Fruit fly (Drosophila melanogaster) whole organism, pupa: ENCODE data around the gene CG8563.

Source experiments
- CG10348 ChIP-seq: fragments of 200-800 bp; sonication (Bioruptor generic); IDR thresholded peaks from 2 replicates; pipeline ENCODE4 v1.3.6; 2022; ENCODE audit warnings: missing biosample characterization, missing genetic modification characterization
- CG14655 ChIP-seq: fragments of 200-800 bp; sonication (Bioruptor generic); optimal IDR thresholded peaks from 3 replicates; lab custom pipeline; 2017; ENCODE audit warnings: mild to moderate bottlenecking, missing biosample characterization, missing genetic modification reagents, missing genetic modification characterization
- CG15710 ChIP-seq: fragments of 200-800 bp; sonication (Bioruptor generic); optimal IDR thresholded peaks from 2 replicates; lab custom pipeline; 2018; ENCODE audit warnings: missing biosample characterization, mild to moderate bottlenecking, missing genetic modification characterization, moderate library complexity
- CG34367 ChIP-seq: fragments of 200-800 bp; sonication (Bioruptor generic); optimal IDR thresholded peaks from 2 replicates; lab custom pipeline; 2018; ENCODE audit warnings: missing biosample characterization, mild to moderate bottlenecking, missing genetic modification characterization
- CG4496 ChIP-seq: fragments of 200-800 bp; sonication (Bioruptor generic); IDR thresholded peaks from 3 replicates; pipeline ENCODE4 v1.3.6; 2022; ENCODE audit warnings: missing biosample characterization, missing genetic modification characterization
- CG8301 ChIP-seq: fragments of 200-800 bp; sonication (Bioruptor generic); optimal IDR thresholded peaks from 2 replicates; lab custom pipeline; 2018; ENCODE audit warnings: missing biosample characterization, mild to moderate bottlenecking, missing genetic modification characterization
- Pif1A ChIP-seq: fragments of 200-800 bp; sonication (Bioruptor generic); optimal IDR thresholded peaks from 3 replicates; lab custom pipeline; 2016; ENCODE audit warnings: missing biosample characterization, missing genetic modification characterization

- TF ChIP-seq CG15710 (tag; lab: Kevin White, UChicago) (no peak), CG4496 (GFP tag; lab: Robert Waterston, UW) (no peak), Pif1A (GFP tag; lab: Kevin White, UChicago) (no peak), CG8301 (tag; lab: Kevin White, UChicago) (no peak), CG34367 (tag; lab: Kevin White, UChicago) (no peak), CG10348 (no peak), CG14655 (GFP tag; lab: Kevin White, UChicago) (no peak)
Observed at dm6 chr3L:7390442-7390841, at the start of gene CG8563.
